Worm (Caenorhabditis elegans) whole organism, L1 larva: Measurements from ENCODE around the gene T04G9.7.

Source experiments
- efl-1 ChIP-seq, 4 experiments: fragments of 150-350 bp; optimal IDR thresholded peaks in 3 of 4; peaks in 1 of 4; 1 replicate in 1 of 4; 2 replicates in 3 of 4; lab custom pipeline; 2014; ENCODE audit warnings: missing biosample characterization in 2 of 4, missing genetic modification characterization in 2 of 4, missing genetic modification reagents in 2 of 4
- efl-3 ChIP-seq: fragments of 200-800 bp; sonication (Bioruptor generic); optimal IDR thresholded peaks from 2 replicates; lab custom pipeline; 2018; ENCODE audit warnings: mild to moderate bottlenecking, missing genetic modification characterization, missing compliant biosample characterization
- elt-3 ChIP-seq, 6 experiments: fragments of 150-350 bp in 1 of 6; sonication (generic microtip); optimal IDR thresholded peaks; 2 replicates each; lab custom pipeline; 2017 to 2018; ENCODE audit warnings: missing biosample characterization in 6 of 6, missing genetic modification characterization in 6 of 6, inconsistent platforms in 1 of 6
- nhr-12 ChIP-seq: sonication (generic microtip); optimal IDR thresholded peaks from 2 replicates; lab custom pipeline; 2017; ENCODE audit warnings: missing biosample characterization, missing genetic modification characterization
- pqm-1 ChIP-seq: sonication (generic microtip); optimal IDR thresholded peaks from 3 replicates; lab custom pipeline; 2017; ENCODE audit warnings: missing biosample characterization, missing genetic modification characterization
- sptf-1 ChIP-seq: fragments of 150-350 bp; optimal IDR thresholded peaks from 2 replicates; lab custom pipeline; 2014; ENCODE audit warnings: missing biosample characterization, missing genetic modification characterization
- tbx-2 ChIP-seq: sonication (generic microtip); optimal IDR thresholded peaks from 2 replicates; lab custom pipeline; 2016; ENCODE audit warnings: missing genetic modification characterization, missing compliant biosample characterization
- zag-1 ChIP-seq: fragments of 150-350 bp; optimal IDR thresholded peaks from 2 replicates; lab custom pipeline; 2014; ENCODE audit warnings: missing biosample characterization, missing genetic modification characterization

ce11 chrX:770537-770936 is at the start of gene T04G9.7:
- TF ChIP-seq efl-3 (GFP tag; lab: Kevin White, UChicago) (no peak), tbx-2 (tag; lab: Kevin White, UChicago) (no peak), elt-3 (tag; optimal IDR thresholded peaks at IDR 0.05; lab: Kevin White, UChicago) (no peak), pqm-1 (tag; lab: Kevin White, UChicago) (no peak), zag-1 (tag; lab: Kevin White, UChicago) (no peak), nhr-12 (no peak), sptf-1 (no peak), efl-1 (optimal IDR thresholded peaks at IDR 0.05; lab: Kevin White, UChicago) (no peak), efl-1 (GFP tag; optimal IDR thresholded peaks at IDR 0.05 in 1 of 2; lab: Kevin White, UChicago) (no peak)
